Worm (Caenorhabditis elegans): ENCODE data around the gene snr-3.

DNA sequence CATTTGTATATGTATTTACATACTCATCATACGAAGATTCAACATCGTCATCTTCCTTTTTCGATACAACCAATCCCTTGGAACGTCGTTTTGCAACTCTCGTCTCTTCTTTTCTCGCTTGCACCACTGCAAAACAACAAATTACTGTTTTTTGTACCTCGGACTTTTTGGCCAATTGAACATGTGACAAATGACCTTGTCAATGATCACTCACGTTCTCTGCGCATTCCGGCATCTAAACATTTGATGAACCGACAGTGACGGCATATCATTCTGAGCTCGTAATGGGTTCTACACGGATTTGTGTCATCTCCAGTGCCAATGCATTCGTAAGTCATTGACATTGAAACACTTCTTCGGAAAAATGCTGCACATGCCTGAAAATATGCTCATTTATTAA, 41.4 kb downstream of the snr-3 start:
- no peak for TF ChIP-seq cnd-1 (tag; optimal IDR thresholded peaks at IDR 0.05)
- no peak for TF ChIP-seq lsy-2 (tag; optimal IDR thresholded peaks at IDR 0.05)
- no peak for TF ChIP-seq ceh-43 (GFP tag; optimal IDR thresholded peaks at IDR 0.05)
- no peak for TF ChIP-seq elt-3 (tag; optimal IDR thresholded peaks at IDR 0.05)
- no peak for TF ChIP-seq elt-1 (tag; optimal IDR thresholded peaks at IDR 0.05; ENCODE audit: borderline replicate concordance, insufficient read depth)
- TF ChIP-seq lin-13 (tag; optimal IDR thresholded peaks at IDR 0.05), result no peak
- TF ChIP-seq nhr-237 (tag; optimal IDR thresholded peaks at IDR 0.05), result no peak
- TF ChIP-seq ham-2 (GFP tag; optimal IDR thresholded peaks at IDR 0.05), result no peak
- TF ChIP-seq sem-2 (GFP tag; optimal IDR thresholded peaks at IDR 0.05), result no peak
- no peak for TF ChIP-seq unc-39 (tag; optimal IDR thresholded peaks at IDR 0.05)
- no peak for TF ChIP-seq nhr-28 (tag; optimal IDR thresholded peaks at IDR 0.05)
- no peak for TF ChIP-seq unc-62 (GFP tag; optimal IDR thresholded peaks at IDR 0.05)
- no peak for TF ChIP-seq sptf-1 (tag; optimal IDR thresholded peaks at IDR 0.05)
- no peak for TF ChIP-seq snpc-4 (tag; optimal IDR thresholded peaks at IDR 0.05)
